Fruit fly (Drosophila melanogaster) whole organism, adult: Measurements from ENCODE around the gene Gbeta13F.
A peak's percentile ranks its signal among the peaks of the same experiment; 100 is the strongest.

Source experiments
- CG11617 ChIP-seq: fragments of 200-800 bp; sonication (Bioruptor generic); optimal IDR thresholded peaks from 2 replicates; lab custom pipeline; 2017; ENCODE audit warnings: mild to moderate bottlenecking, missing biosample characterization, missing genetic modification reagents, missing genetic modification characterization
- CG12768 ChIP-seq: fragments of 200-800 bp; sonication (Bioruptor generic); optimal IDR thresholded peaks from 2 replicates; lab custom pipeline; 2017; ENCODE audit warnings: missing biosample characterization, missing genetic modification characterization, mild to moderate bottlenecking, moderate library complexity, missing genetic modification reagents
- CG14711 ChIP-seq: fragments of 200-800 bp; sonication (Bioruptor generic); optimal IDR thresholded peaks from 2 replicates; lab custom pipeline; 2018; ENCODE audit warnings: missing biosample characterization, mild to moderate bottlenecking, missing genetic modification characterization, moderate library complexity
- CG1620 ChIP-seq: fragments of 200-800 bp; sonication (Bioruptor generic); optimal IDR thresholded peaks from 2 replicates; lab custom pipeline; 2016; ENCODE audit warnings: missing biosample characterization, missing genetic modification characterization
- CG33017 ChIP-seq: fragments of 200-800 bp; sonication (Bioruptor generic); optimal IDR thresholded peaks from 2 replicates; lab custom pipeline; 2018; ENCODE audit warnings: missing biosample characterization, mild to moderate bottlenecking, missing genetic modification characterization, moderate library complexity
- CG5204 ChIP-seq: fragments of 200-800 bp; sonication (Bioruptor generic); optimal IDR thresholded peaks from 2 replicates; lab custom pipeline; 2016; ENCODE audit warnings: missing biosample characterization, missing genetic modification characterization
- CG7045 ChIP-seq: fragments of 200-800 bp; sonication (Bioruptor generic); optimal IDR thresholded peaks from 2 replicates; lab custom pipeline; 2017; ENCODE audit warnings: missing biosample characterization, mild to moderate bottlenecking, missing genetic modification characterization
- CG7101 ChIP-seq: fragments of 200-800 bp; sonication (Bioruptor generic); optimal IDR thresholded peaks from 2 replicates; lab custom pipeline; 2018; ENCODE audit warnings: missing biosample characterization, mild to moderate bottlenecking, missing genetic modification characterization, moderate library complexity
- Clk ChIP-seq: fragments of 200-800 bp; sonication (Bioruptor generic); optimal IDR thresholded peaks from 2 replicates; lab custom pipeline; 2017; ENCODE audit warnings: missing biosample characterization, missing genetic modification characterization
- Crg-1 ChIP-seq: fragments of 200-800 bp; sonication (Bioruptor generic); optimal IDR thresholded peaks from 2 replicates; lab custom pipeline; 2016; ENCODE audit warnings: missing biosample characterization, missing genetic modification characterization
- Hr96 ChIP-seq: fragments of 200-800 bp; sonication (Bioruptor generic); optimal IDR thresholded peaks from 2 replicates; lab custom pipeline; 2016; ENCODE audit warnings: missing biosample characterization, missing genetic modification characterization
- Mnt ChIP-seq: fragments of 200-800 bp; sonication (Bioruptor generic); optimal IDR thresholded peaks from 2 replicates; lab custom pipeline; 2016; ENCODE audit warnings: missing biosample characterization, mild to moderate bottlenecking, missing genetic modification characterization
- bab1 ChIP-seq: fragments of 200-800 bp; sonication (Bioruptor generic); optimal IDR thresholded peaks from 3 replicates; lab custom pipeline; 2019; ENCODE audit warnings: missing biosample characterization, mild to moderate bottlenecking, missing genetic modification characterization, moderate library complexity
- cic ChIP-seq: fragments of 200-800 bp; sonication (Bioruptor generic); optimal IDR thresholded peaks from 2 replicates; lab custom pipeline; 2017; ENCODE audit warnings: missing biosample characterization, mild to moderate bottlenecking, missing genetic modification characterization, moderate library complexity
- cnc ChIP-seq, 2 experiments: fragments of >200 bp; optimal IDR thresholded peaks; 2 replicates each; lab custom pipeline; 2017
- kay ChIP-seq: fragments of 200-800 bp; sonication (Bioruptor generic); peaks from one replicate; lab custom pipeline; 2016; ENCODE audit warnings: missing biosample characterization, missing genetic modification characterization, borderline replicate concordance
- ovo ChIP-seq: fragments of 200-800 bp; sonication (Bioruptor generic); optimal IDR thresholded peaks from 2 replicates; lab custom pipeline; 2016; ENCODE audit warnings: missing biosample characterization, missing genetic modification characterization
- pad ChIP-seq: fragments of 200-800 bp; sonication (Bioruptor generic); optimal IDR thresholded peaks from 3 replicates; lab custom pipeline; 2017; ENCODE audit warnings: missing biosample characterization, missing genetic modification characterization, mild to moderate bottlenecking, moderate library complexity, missing genetic modification reagents
- tj ChIP-seq: fragments of 200-800 bp; sonication (Bioruptor generic); optimal IDR thresholded peaks from 3 replicates; lab custom pipeline; 2017; ENCODE audit warnings: missing biosample characterization, mild to moderate bottlenecking, missing genetic modification characterization, moderate library complexity
- toe ChIP-seq: fragments of 200-800 bp; sonication (Bioruptor generic); optimal IDR thresholded peaks from 2 replicates; lab custom pipeline; 2016; ENCODE audit warnings: missing biosample characterization, missing genetic modification characterization

Gene Gbeta13F

DNA sequence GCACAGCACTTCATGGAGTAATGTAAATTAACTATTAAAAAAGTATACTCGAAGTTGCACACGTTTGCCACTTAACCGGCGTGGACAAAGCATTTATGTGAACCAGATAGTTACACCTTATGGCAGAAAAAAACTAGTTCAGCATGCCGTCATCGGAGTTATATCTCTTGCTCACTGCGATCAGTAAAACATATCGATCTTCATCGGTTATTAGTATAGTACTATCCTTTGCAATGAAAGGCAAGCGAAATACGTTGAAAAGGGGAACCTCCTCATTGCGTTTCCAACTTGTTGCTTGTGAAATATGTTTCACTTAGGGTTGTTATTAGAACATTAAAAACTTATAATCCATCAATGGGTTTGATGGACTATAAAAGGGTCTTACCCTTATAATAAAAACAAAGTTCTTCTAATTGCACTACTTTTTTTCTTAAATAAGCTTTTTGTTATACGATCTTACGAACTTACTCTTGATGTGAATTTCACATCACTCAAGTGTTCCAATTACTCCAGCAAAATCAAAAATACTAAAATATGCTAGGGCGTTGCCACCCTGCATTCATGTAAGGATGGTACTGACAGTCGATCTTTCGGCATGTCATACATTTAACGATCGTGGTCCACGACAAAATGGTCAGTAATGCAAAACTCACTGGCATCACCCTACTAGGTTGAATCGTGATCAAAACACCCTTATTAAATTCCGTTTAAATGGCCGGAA is 49.8 kb downstream of the Gbeta13F start, which contains the start of gene CycD:
CycD (minus strand) TSS at position 113 of the 721 bp plus-strand sequence.
- TF ChIP-seq Mnt (GFP tag; lab: Kevin White, UChicago) (peak; percentile 8), toe (GFP tag; lab: Kevin White, UChicago) (no peak), bab1 (GFP tag; lab: Kevin White, UChicago) (peak; percentile 13), Hr96 (no peak)

DNA sequence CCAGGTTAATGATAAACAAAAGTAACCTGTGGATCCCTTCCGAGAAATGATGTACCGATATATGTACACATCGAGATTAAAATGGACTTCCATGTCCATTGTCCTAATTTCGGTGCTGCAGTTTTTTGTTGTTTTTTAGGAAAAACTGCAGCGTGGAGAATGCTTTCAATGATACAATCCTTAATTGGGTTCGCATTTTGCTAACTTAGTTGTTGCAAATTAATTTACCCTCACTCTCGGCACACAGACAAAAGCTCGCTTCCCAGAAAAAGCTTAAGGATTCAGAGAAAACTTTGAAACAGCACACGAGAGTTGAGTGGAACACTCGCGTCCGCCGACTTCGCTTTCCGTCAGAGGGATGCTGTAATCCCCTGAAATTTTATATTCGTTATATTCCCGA is 50.7 kb downstream of the Gbeta13F start, which contains the start of gene Lrp4:
Lrp4 (plus strand) TSS at position 301 of the 400 bp plus-strand sequence.
- TF ChIP-seq Clk (no peak), CG14711 (tag; lab: Kevin White, UChicago) (no peak), Mnt (GFP tag; lab: Kevin White, UChicago) (no peak), Hr96 (no peak), toe (GFP tag; lab: Kevin White, UChicago) (no peak), CG33017 (tag; lab: Kevin White, UChicago) (no peak), CG7045 (no peak), Crg-1 (no peak), CG12768 (GFP tag; lab: Kevin White, UChicago) (no peak), CG11617 (GFP tag; lab: Kevin White, UChicago) (no peak), CG7101 (tag; lab: Kevin White, UChicago) (no peak), cnc (optimal IDR thresholded peaks at IDR 0.05; lab: Kevin White, UChicago) (no peak), CG5204 (GFP tag; lab: Kevin White, UChicago) (no peak), cic (GFP tag; lab: Kevin White, UChicago) (no peak), kay (GFP tag; lab: Kevin White, UChicago) (no peak), pad (GFP tag; lab: Kevin White, UChicago) (no peak), CG1620 (no peak), tj (no peak), ovo (no peak)
